Fruit fly (Drosophila melanogaster) whole organism, adult: ENCODE results near the gene Pdss2.

Experiments used
- CG11617 ChIP-seq: fragments of 200-800 bp; sonication (Bioruptor generic); optimal IDR thresholded peaks from 2 replicates; lab custom pipeline; 2017; ENCODE audit warnings: mild to moderate bottlenecking, missing biosample characterization, missing genetic modification reagents, missing genetic modification characterization
- CG14711 ChIP-seq: fragments of 200-800 bp; sonication (Bioruptor generic); optimal IDR thresholded peaks from 2 replicates; lab custom pipeline; 2018; ENCODE audit warnings: missing biosample characterization, mild to moderate bottlenecking, missing genetic modification characterization, moderate library complexity
- CG1620 ChIP-seq: fragments of 200-800 bp; sonication (Bioruptor generic); optimal IDR thresholded peaks from 2 replicates; lab custom pipeline; 2016; ENCODE audit warnings: missing biosample characterization, missing genetic modification characterization
- CG5204 ChIP-seq: fragments of 200-800 bp; sonication (Bioruptor generic); optimal IDR thresholded peaks from 2 replicates; lab custom pipeline; 2016; ENCODE audit warnings: missing biosample characterization, missing genetic modification characterization
- CG7045 ChIP-seq: fragments of 200-800 bp; sonication (Bioruptor generic); optimal IDR thresholded peaks from 2 replicates; lab custom pipeline; 2017; ENCODE audit warnings: missing biosample characterization, mild to moderate bottlenecking, missing genetic modification characterization
- CG7101 ChIP-seq: fragments of 200-800 bp; sonication (Bioruptor generic); optimal IDR thresholded peaks from 2 replicates; lab custom pipeline; 2018; ENCODE audit warnings: missing biosample characterization, mild to moderate bottlenecking, missing genetic modification characterization, moderate library complexity
- Clk ChIP-seq: fragments of 200-800 bp; sonication (Bioruptor generic); optimal IDR thresholded peaks from 2 replicates; lab custom pipeline; 2017; ENCODE audit warnings: missing biosample characterization, missing genetic modification characterization
- Hr96 ChIP-seq: fragments of 200-800 bp; sonication (Bioruptor generic); optimal IDR thresholded peaks from 2 replicates; lab custom pipeline; 2016; ENCODE audit warnings: missing biosample characterization, missing genetic modification characterization
- bab1 ChIP-seq: fragments of 200-800 bp; sonication (Bioruptor generic); optimal IDR thresholded peaks from 3 replicates; lab custom pipeline; 2019; ENCODE audit warnings: missing biosample characterization, mild to moderate bottlenecking, missing genetic modification characterization, moderate library complexity
- cic ChIP-seq: fragments of 200-800 bp; sonication (Bioruptor generic); optimal IDR thresholded peaks from 2 replicates; lab custom pipeline; 2017; ENCODE audit warnings: missing biosample characterization, mild to moderate bottlenecking, missing genetic modification characterization, moderate library complexity
- cnc ChIP-seq, 2 experiments: fragments of >200 bp; optimal IDR thresholded peaks; 2 replicates each; lab custom pipeline; 2017
- kay ChIP-seq: fragments of 200-800 bp; sonication (Bioruptor generic); peaks from one replicate; lab custom pipeline; 2016; ENCODE audit warnings: missing biosample characterization, missing genetic modification characterization, borderline replicate concordance
- ovo ChIP-seq: fragments of 200-800 bp; sonication (Bioruptor generic); optimal IDR thresholded peaks from 2 replicates; lab custom pipeline; 2016; ENCODE audit warnings: missing biosample characterization, missing genetic modification characterization
- tj ChIP-seq: fragments of 200-800 bp; sonication (Bioruptor generic); optimal IDR thresholded peaks from 3 replicates; lab custom pipeline; 2017; ENCODE audit warnings: missing biosample characterization, mild to moderate bottlenecking, missing genetic modification characterization, moderate library complexity

dm6 chr3L:21047734-21048657 is 20.3 kb downstream of the Pdss2 start:
- peak; percentile 37 for TF ChIP-seq kay (GFP tag; lab: Kevin White, UChicago)
- no peak for TF ChIP-seq ovo (GFP tag; lab: Kevin White, UChicago)
- TF ChIP-seq cnc (optimal IDR thresholded peaks at IDR 0.05; lab: Kevin White, UChicago) = no peak
- no peak for TF ChIP-seq CG7045 (GFP tag; lab: Kevin White, UChicago)
- TF ChIP-seq CG1620 (GFP tag; lab: Kevin White, UChicago) = no peak
- TF ChIP-seq cic (GFP tag; lab: Kevin White, UChicago) = no peak
- TF ChIP-seq CG11617 (GFP tag; lab: Kevin White, UChicago) = no peak
- TF ChIP-seq Hr96 = no peak
- TF ChIP-seq tj = no peak
- TF ChIP-seq bab1 (GFP tag; lab: Kevin White, UChicago) = no peak
- no peak for TF ChIP-seq Clk (GFP tag; lab: Kevin White, UChicago)
- no peak for TF ChIP-seq CG5204 (GFP tag; lab: Kevin White, UChicago)
- no peak for TF ChIP-seq CG7101 (tag; lab: Kevin White, UChicago)
- no peak for TF ChIP-seq CG14711 (tag; lab: Kevin White, UChicago)
